Fruit fly (Drosophila melanogaster): ENCODE results near the gene CG10098.

Gene CG10098

DNA sequence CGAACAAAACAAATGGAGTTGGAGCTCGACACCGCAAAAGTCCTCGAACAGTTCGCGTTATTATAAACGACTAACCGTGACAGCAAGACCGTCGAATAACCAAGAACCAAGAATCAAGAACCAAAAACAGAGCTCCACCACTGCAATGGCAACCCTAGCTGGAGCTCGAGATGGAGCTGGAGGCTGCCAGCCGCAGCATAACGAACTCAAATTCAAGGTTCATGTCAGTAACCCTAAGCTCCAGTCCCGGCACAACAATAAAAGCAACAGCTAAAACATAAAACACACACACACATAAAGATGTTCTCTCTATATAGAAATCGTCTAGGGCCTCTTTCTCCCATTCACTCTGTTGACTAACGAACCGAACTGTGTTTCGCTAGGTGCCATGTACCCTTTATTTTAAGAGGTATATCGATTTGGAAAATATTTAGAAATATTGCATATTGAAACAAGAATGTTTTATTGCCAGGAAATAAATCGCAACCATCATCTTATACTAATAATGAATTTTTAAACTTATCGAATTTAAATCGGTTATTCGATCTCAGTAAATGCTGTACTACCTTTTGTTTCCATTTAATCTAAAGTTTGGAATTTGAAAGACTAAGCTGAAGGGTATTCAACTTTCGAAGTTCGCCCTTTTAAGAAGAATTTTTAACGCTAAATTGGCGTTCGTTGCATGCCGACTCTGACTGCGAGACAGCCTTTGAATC lies 47.2 kb downstream of the CG10098 start (continued):
- TF ChIP-seq CG7357 (GFP tag; IDR thresholded peaks at IDR 0.05) (no peak; the same call in 2 of the 3 replicates), sens (GFP tag) (no peak), dmrt11E (tag; optimal IDR thresholded peaks at IDR 0.05) (peak; percentile 59), nerfin-1 (tag; optimal IDR thresholded peaks at IDR 0.05) (no peak), Dip2 (GFP tag; IDR thresholded peaks at IDR 0.05) (no peak), Xrp1 (GFP tag; IDR thresholded peaks at IDR 0.05) (peak; percentile 43; the same call in 1 of the 2 replicates), CG9817 (tag; optimal IDR thresholded peaks at IDR 0.05) (no peak), usp (GFP tag; optimal IDR thresholded peaks at IDR 0.05) (no peak), Atf-2 (GFP tag; optimal IDR thresholded peaks at IDR 0.05) (no peak), CG18599 (GFP tag; optimal IDR thresholded peaks at IDR 0.05) (no peak), Vsx1 (GFP tag; optimal IDR thresholded peaks at IDR 0.05) (no peak), ato (GFP tag; IDR thresholded peaks at IDR 0.05; ENCODE audit: partially characterized antibody) (no peak), zen (tag; optimal IDR thresholded peaks at IDR 0.05) (no peak), CG33557 (GFP tag; optimal IDR thresholded peaks at IDR 0.05) (peak; percentile 4), ranshi (GFP tag; IDR thresholded peaks at IDR 0.05) (no peak), Atf3 (GFP tag; optimal IDR thresholded peaks at IDR 0.05) (no peak), CG33213 (GFP tag; optimal IDR thresholded peaks at IDR 0.05) (no peak), mirr (GFP tag; optimal IDR thresholded peaks at IDR 0.05) (no peak), trh (GFP tag; optimal IDR thresholded peaks at IDR 0.05) (no peak), CG6791 (GFP tag; IDR thresholded peaks at IDR 0.05; ENCODE audit: partially characterized antibody) (no peak), rib (GFP tag; IDR thresholded peaks at IDR 0.05) (no peak), CrebB (tag; optimal IDR thresholded peaks at IDR 0.05) (no peak), tup (GFP tag; optimal IDR thresholded peaks at IDR 0.05) (no peak), H15 (GFP tag; IDR thresholded peaks at IDR 0.05) (no peak), CG13775 (GFP tag; optimal IDR thresholded peaks at IDR 0.05) (no peak), Neu2 (GFP tag; optimal IDR thresholded peaks at IDR 0.05; ENCODE audit: borderline replicate concordance) (no peak), CG34224 (GFP tag; IDR thresholded peaks at IDR 0.05; ENCODE audit: partially characterized antibody) (no peak), lola (GFP tag; optimal IDR thresholded peaks at IDR 0.05) (peak in 1 of 3 experiments; percentile 68), CG13287 (GFP tag; IDR thresholded peaks at IDR 0.05; ENCODE audit: partially characterized antibody) (no peak), Hr3 (GFP tag; optimal IDR thresholded peaks at IDR 0.05) (no peak), ewg (GFP tag; optimal IDR thresholded peaks at IDR 0.05) (no peak), Hr39 (optimal IDR thresholded peaks at IDR 0.05) (no peak), NC2β (GFP tag; optimal IDR thresholded peaks at IDR 0.05) (no peak), Bteb2 (GFP tag; optimal IDR thresholded peaks at IDR 0.05) (no peak), sima (GFP tag; optimal IDR thresholded peaks at IDR 0.05) (no peak), gce (GFP tag; IDR thresholded peaks at IDR 0.05) (no peak), slp2 (GFP tag; optimal IDR thresholded peaks at IDR 0.05) (no peak), gsb-n (tag; optimal IDR thresholded peaks at IDR 0.05) (peak; percentile 22), CG17359 (tag; optimal IDR thresholded peaks at IDR 0.05) (no peak), CG9932 (GFP tag; IDR thresholded peaks at IDR 0.05) (no peak), CG12104 (GFP tag; optimal IDR thresholded peaks at IDR 0.05) (no peak), slbo (GFP tag; IDR thresholded peaks at IDR 0.05) (no peak), abd-A (tag; optimal IDR thresholded peaks at IDR 0.05) (no peak), bsh (GFP tag; optimal IDR thresholded peaks at IDR 0.05) (peak in 1 of 2 experiments; percentile 67), MESR4 (GFP tag; optimal IDR thresholded peaks at IDR 0.05) (no peak), CG8290 (GFP tag; optimal IDR thresholded peaks at IDR 0.05) (no peak), CG8290 (tag; optimal IDR thresholded peaks at IDR 0.05) (no peak), Elba2 (GFP tag; optimal IDR thresholded peaks at IDR 0.05) (no peak), Lpt (GFP tag; optimal IDR thresholded peaks at IDR 0.05) (no peak), CG8359 (GFP tag; optimal IDR thresholded peaks at IDR 0.05; ENCODE audit: borderline replicate concordance) (no peak)
